Worm (Caenorhabditis elegans): Measurements from ENCODE around the gene T13C2.7.
"Not testable (repeated sequence)": the region's sequence is repeated elsewhere in the genome, so short reads cannot be mapped to it uniquely, and the experiment has no call there.

The T13C2.7 gene

ce11 chrII:6756232-6756631, 23.0 kb upstream of the T13C2.7 start, which contains the start of gene F41G3.3:
TSS of gene F41G3.3 (plus strand) at chrII:6756532.
- TF ChIP-seq nhr-10 (tag; optimal IDR thresholded peaks at IDR 0.05) (no peak), pqm-1 (tag; optimal IDR thresholded peaks at IDR 0.05) (no peak), ceh-32 (tag; optimal IDR thresholded peaks at IDR 0.05; ENCODE audit: poor library complexity) (no peak), snpc-1.2 (GFP tag; IDR thresholded peaks at IDR 0.05) (no peak), lim-7 (GFP tag; IDR thresholded peaks at IDR 0.05) (no peak), skn-1 (tag; optimal IDR thresholded peaks at IDR 0.05) (no peak), nhr-6 (tag; optimal IDR thresholded peaks at IDR 0.05) (no peak), unc-62 (GFP tag; optimal IDR thresholded peaks at IDR 0.05 in 1 of 2) (no peak), unc-62 (tag; optimal IDR thresholded peaks at IDR 0.05) (no peak), jun-1 (tag; optimal IDR thresholded peaks at IDR 0.05) (no peak)

ce11 chrII:6764734-6765133, 14.5 kb upstream of the T13C2.7 start, which contains the start of gene nlp-50:
TSS of gene nlp-50 (plus strand) at chrII:6765034.
- TF ChIP-seq lin-29 (GFP tag; IDR thresholded peaks at IDR 0.05), result no peak

ce11 chrII:6768014-6768413, 11.2 kb upstream of the T13C2.7 start, which contains the start of gene F41G3.18:
TSS of gene F41G3.18 (plus strand) at chrII:6768314.
- TF ChIP-seq hmg-1.1 (GFP tag; IDR thresholded peaks at IDR 0.05) (no peak), nhr-102 (tag; optimal IDR thresholded peaks at IDR 0.05) (no peak), nhr-28 (tag; optimal IDR thresholded peaks at IDR 0.05) (no peak), tag-97 (GFP tag; IDR thresholded peaks at IDR 0.05) (no peak), dmd-6 (GFP tag; IDR thresholded peaks at IDR 0.05) (0 out of 2 replicates have a peak, but pooled peaks have one; percentile 6), pqm-1 (tag; optimal IDR thresholded peaks at IDR 0.05) (peak; percentile 42)

- TF ChIP-seq unc-62 (GFP tag; optimal IDR thresholded peaks at IDR 0.05 in 1 of 2) (peak in 1 of 2 experiments; percentile 95), unc-62 (tag; optimal IDR thresholded peaks at IDR 0.05) (no peak), hlh-11 (tag; optimal IDR thresholded peaks at IDR 0.05) (no peak)
These were observed 9.2 kb upstream of the T13C2.7 start for ce11 chrII:6770030-6770429.

- TF ChIP-seq fkh-10 (GFP tag; optimal IDR thresholded peaks at IDR 0.05), result peak; percentile 55
- TF ChIP-seq F10B5.3 (tag; optimal IDR thresholded peaks at IDR 0.05), result no peak
- TF ChIP-seq aha-1 (tag), result peak; percentile 3
These were observed 6.7 kb upstream of the T13C2.7 start for ce11 chrII:6772482-6772881.

ce11 chrII:6775076-6775475, 4.1 kb upstream of the T13C2.7 start, which contains the start of gene agr-1:
TSS of gene agr-1 (minus strand) at chrII:6775176.
- TF ChIP-seq unc-130 (GFP tag; optimal IDR thresholded peaks at IDR 0.05); hlh-11 (tag; optimal IDR thresholded peaks at IDR 0.05); zfp-3 (GFP tag; conservative IDR thresholded peaks at IDR 0.05): not testable (repeated sequence)

- TF ChIP-seq nhr-41 (GFP tag; IDR thresholded peaks at IDR 0.05), result no peak
- no peak for TF ChIP-seq snpc-4 (tag; optimal IDR thresholded peaks at IDR 0.05)
- TF ChIP-seq lsy-2 (tag; optimal IDR thresholded peaks at IDR 0.05), result peak in 1 of 2 experiments; percentile 84
- TF ChIP-seq mes-2 (tag; optimal IDR thresholded peaks at IDR 0.05; ENCODE audit: poor library complexity, severe bottlenecking), result peak; percentile 98
- TF ChIP-seq dve-1 (tag; optimal IDR thresholded peaks at IDR 0.05; ENCODE audit: insufficient read depth), result peak; percentile 39
- TF ChIP-seq spr-1 (tag; optimal IDR thresholded peaks at IDR 0.05), result peak; percentile 42
- TF ChIP-seq hlh-30 (tag; optimal IDR thresholded peaks at IDR 0.05; ENCODE audit: insufficient read depth), result peak; percentile 51
- peak; percentile 2 for TF ChIP-seq nhr-28 (tag; optimal IDR thresholded peaks at IDR 0.05)
- TF ChIP-seq hif-1 (tag; optimal IDR thresholded peaks at IDR 0.05), result peak in 1 of 2 experiments; percentile 77
- no peak for TF ChIP-seq ama-1 (optimal IDR thresholded peaks at IDR 0.05)
- peak; percentile 75 for TF ChIP-seq unc-130 (GFP tag; optimal IDR thresholded peaks at IDR 0.05)
- TF ChIP-seq daf-16 (GFP tag; optimal IDR thresholded peaks at IDR 0.05), result no peak
- TF ChIP-seq daf-16 (tag; optimal IDR thresholded peaks at IDR 0.05), result peak; percentile 32
- 0 out of 2 replicates have a peak, but pooled peaks have one; percentile 34 for TF ChIP-seq hmg-1.1 (GFP tag; IDR thresholded peaks at IDR 0.05)
- TF ChIP-seq lin-13 (GFP tag; optimal IDR thresholded peaks at IDR 0.05), result no peak
- no peak for TF ChIP-seq ceh-28 (tag; optimal IDR thresholded peaks at IDR 0.05)
- TF ChIP-seq nhr-48 (tag; optimal IDR thresholded peaks at IDR 0.05), result peak; percentile 36
- peak; percentile 60 for TF ChIP-seq F49E8.2 (tag; optimal IDR thresholded peaks at IDR 0.05; ENCODE audit: borderline replicate concordance)
- peak; percentile 5 for TF ChIP-seq aha-1 (tag)
- TF ChIP-seq mdl-1 (tag; optimal IDR thresholded peaks at IDR 0.05), result peak in 1 of 2 experiments; percentile 32
- TF ChIP-seq aly-2 (tag; optimal IDR thresholded peaks at IDR 0.05), result no peak
These were observed 2.7 kb upstream of the T13C2.7 start, which contains the start of gene ssup-72 for ce11 chrII:6776418-6777034. TSS of gene ssup-72 (plus strand) at chrII:6776598.

Data from whole organism, L4 larva.